Worm (Caenorhabditis elegans) whole organism, late embryonic: Measurements from ENCODE around the gene tbck-1.

Experiments
- C08G9.2 ChIP-seq: sonication (generic microtip); optimal IDR thresholded peaks from 2 replicates; lab custom pipeline; 2016; ENCODE audit warnings: mild to moderate bottlenecking, missing genetic modification characterization, moderate library complexity, missing compliant biosample characterization
- F13H6.1 ChIP-seq: sonication (generic microtip); optimal IDR thresholded peaks from 2 replicates; lab custom pipeline; 2016; ENCODE audit warnings: missing genetic modification characterization, missing compliant biosample characterization
- K02D7.2 ChIP-seq: sonication (generic microtip); optimal IDR thresholded peaks from 2 replicates; lab custom pipeline; 2017; ENCODE audit warnings: mild to moderate bottlenecking, missing genetic modification characterization, missing compliant biosample characterization
- T23F11.4 ChIP-seq: fragments of 200-800 bp; sonication (Bioruptor generic); optimal IDR thresholded peaks from 2 replicates; lab custom pipeline; 2018; ENCODE audit warnings: mild to moderate bottlenecking, missing genetic modification characterization, missing compliant biosample characterization
- Y22D7AL.16 ChIP-seq: sonication (generic microtip); optimal IDR thresholded peaks from 2 replicates; lab custom pipeline; 2016; ENCODE audit warnings: missing genetic modification characterization, missing compliant biosample characterization
- ceh-14 ChIP-seq: sonication (generic microtip); optimal IDR thresholded peaks from 2 replicates; lab custom pipeline; 2016; ENCODE audit warnings: missing genotype, missing genetic modification characterization, missing compliant biosample characterization
- ceh-24 ChIP-seq: sonication (generic microtip); optimal IDR thresholded peaks from 2 replicates; lab custom pipeline; 2016; ENCODE audit warnings: mild to moderate bottlenecking, missing genetic modification characterization, missing compliant biosample characterization
- ceh-31 ChIP-seq: sonication (generic microtip); optimal IDR thresholded peaks from 2 replicates; lab custom pipeline; 2016; ENCODE audit warnings: missing genetic modification characterization, missing compliant biosample characterization
- ceh-34 ChIP-seq: sonication (generic microtip); optimal IDR thresholded peaks from 2 replicates; lab custom pipeline; 2016; ENCODE audit warnings: mild to moderate bottlenecking, missing genetic modification characterization, missing compliant biosample characterization
- ceh-45 ChIP-seq: fragments of 200-800 bp; sonication (Bioruptor generic); IDR thresholded peaks from 2 replicates; pipeline ENCODE4 v1.3.6; 2022; ENCODE audit warnings: missing genetic modification reagents, missing genetic modification characterization, missing compliant biosample characterization
- ceh-6 ChIP-seq: fragments of 200-800 bp; sonication (Bioruptor generic); optimal IDR thresholded peaks from 2 replicates; lab custom pipeline; 2018; ENCODE audit warnings: mild to moderate bottlenecking, missing genetic modification characterization, missing compliant biosample characterization
- ceh-9 ChIP-seq: sonication (generic microtip); optimal IDR thresholded peaks from 2 replicates; lab custom pipeline; 2016; ENCODE audit warnings: mild to moderate bottlenecking, missing genetic modification characterization, inconsistent platforms, missing compliant biosample characterization
- che-1 ChIP-seq: sonication (generic microtip); optimal IDR thresholded peaks from 2 replicates; lab custom pipeline; 2016; ENCODE audit warnings: mild to moderate bottlenecking, missing genetic modification characterization, missing compliant biosample characterization
- elt-2 ChIP-seq: sonication (generic microtip); optimal IDR thresholded peaks from 2 replicates; lab custom pipeline; 2016; ENCODE audit warnings: missing genetic modification reagents, missing genetic modification characterization, missing compliant biosample characterization
- elt-4 ChIP-seq: sonication (generic microtip); optimal IDR thresholded peaks from 2 replicates; lab custom pipeline; 2016; ENCODE audit warnings: missing genetic modification characterization, missing compliant biosample characterization
- fax-1 ChIP-seq: sonication (generic microtip); optimal IDR thresholded peaks from 2 replicates; lab custom pipeline; 2016; ENCODE audit warnings: missing genotype, missing genetic modification characterization, missing compliant biosample characterization
- fkh-6 ChIP-seq: sonication (generic microtip); optimal IDR thresholded peaks from 2 replicates; lab custom pipeline; 2016; ENCODE audit warnings: missing genetic modification characterization, missing compliant biosample characterization
- hlh-15 ChIP-seq: sonication (generic microtip); optimal IDR thresholded peaks from 2 replicates; lab custom pipeline; 2016; ENCODE audit warnings: missing genetic modification characterization, missing compliant biosample characterization
- hlh-30 ChIP-seq: sonication (generic microtip); optimal IDR thresholded peaks from 2 replicates; lab custom pipeline; 2017; ENCODE audit warnings: antibody characterized with exemption, missing genetic modification characterization, missing compliant biosample characterization; ENCODE audit not compliant: insufficient read depth
- hlh-6 ChIP-seq: sonication (generic microtip); optimal IDR thresholded peaks from 2 replicates; lab custom pipeline; 2016; ENCODE audit warnings: missing genotype, missing genetic modification characterization, missing compliant biosample characterization
- hlh-8 ChIP-seq: sonication (generic microtip); optimal IDR thresholded peaks from 2 replicates; lab custom pipeline; 2016; ENCODE audit warnings: missing genotype, missing genetic modification characterization, missing compliant biosample characterization
- lim-6 ChIP-seq: sonication (generic microtip); optimal IDR thresholded peaks from 2 replicates; lab custom pipeline; 2016; ENCODE audit warnings: missing genetic modification characterization, missing compliant biosample characterization
- nfya-1 ChIP-seq: sonication (generic microtip); optimal IDR thresholded peaks from 2 replicates; lab custom pipeline; 2017; ENCODE audit warnings: missing genetic modification characterization, mild to moderate bottlenecking, missing compliant biosample characterization, antibody characterized with exemption, moderate library complexity
- nhr-11 ChIP-seq: fragments of 150-350 bp; optimal IDR thresholded peaks from 2 replicates; lab custom pipeline; 2014; ENCODE audit warnings: missing biosample characterization, missing genetic modification characterization
- nhr-232 ChIP-seq: sonication (generic microtip); optimal IDR thresholded peaks from 2 replicates; lab custom pipeline; 2016; ENCODE audit warnings: missing genetic modification characterization, missing compliant biosample characterization
- pat-9 ChIP-seq: fragments of 200-800 bp; sonication (Bioruptor generic); optimal IDR thresholded peaks from 2 replicates; lab custom pipeline; 2018; ENCODE audit warnings: mild to moderate bottlenecking, missing genetic modification characterization, moderate library complexity, missing compliant biosample characterization
- pax-1 ChIP-seq: fragments of 150-350 bp; optimal IDR thresholded peaks from 2 replicates; lab custom pipeline; 2014; ENCODE audit warnings: missing biosample characterization, missing genetic modification characterization
- pha-2 ChIP-seq: sonication (generic microtip); optimal IDR thresholded peaks from 2 replicates; lab custom pipeline; 2017; ENCODE audit warnings: mild to moderate bottlenecking, missing genetic modification characterization, missing compliant biosample characterization
- pros-1 ChIP-seq: fragments of 150-350 bp; optimal IDR thresholded peaks from 2 replicates; lab custom pipeline; 2014; ENCODE audit warnings: missing biosample characterization, missing genetic modification reagents, missing genetic modification characterization
- ref-2 ChIP-seq: sonication (generic microtip); optimal IDR thresholded peaks from 2 replicates; lab custom pipeline; 2016; ENCODE audit warnings: missing genetic modification characterization, missing compliant biosample characterization
- sdc-2 ChIP-seq: sonication (generic microtip); optimal IDR thresholded peaks from 2 replicates; lab custom pipeline; 2016; ENCODE audit warnings: missing genotype, missing genetic modification characterization, missing compliant biosample characterization
- sox-2 ChIP-seq: fragments of 200-800 bp; sonication (Bioruptor generic); IDR thresholded peaks from 2 replicates; pipeline ENCODE4 v1.3.6; 2022; ENCODE audit warnings: missing genetic modification reagents, missing genetic modification characterization, missing compliant biosample characterization
- sox-4 ChIP-seq: sonication (generic microtip); optimal IDR thresholded peaks from 2 replicates; lab custom pipeline; 2017; ENCODE audit warnings: mild to moderate bottlenecking, missing genetic modification characterization, inconsistent platforms, missing compliant biosample characterization
- syd-9 ChIP-seq: sonication (generic microtip); optimal IDR thresholded peaks from 2 replicates; lab custom pipeline; 2016; ENCODE audit warnings: mild to moderate bottlenecking, missing genetic modification characterization, moderate library complexity, missing compliant biosample characterization
- unc-3 ChIP-seq, 2 experiments: fragments of 200-800 bp in 1 of 2; sonication (Bioruptor generic) in 1 of 2; sonication (generic microtip) in 1 of 2; conservative IDR thresholded peaks in 1 of 2; optimal IDR thresholded peaks in 1 of 2; 2 replicates each; pipeline versions ENCODE4 v1.3.6 to Lab custom; 2016 to 2022; ENCODE audit warnings: missing compliant biosample characterization in 2 of 2, missing genetic modification characterization in 2 of 2, missing genetic modification reagents in 1 of 2
- unc-55 ChIP-seq: sonication (generic microtip); optimal IDR thresholded peaks from 2 replicates; lab custom pipeline; 2017; ENCODE audit warnings: missing biosample characterization, missing genetic modification reagents, missing genetic modification characterization
- unc-86 ChIP-seq: sonication (generic microtip); optimal IDR thresholded peaks from 2 replicates; lab custom pipeline; 2016; ENCODE audit warnings: missing genetic modification characterization, missing compliant biosample characterization
- ztf-16 ChIP-seq: sonication (generic microtip); optimal IDR thresholded peaks from 2 replicates; lab custom pipeline; 2017; ENCODE audit warnings: missing genetic modification characterization, missing compliant biosample characterization

The tbck-1 gene

DNA sequence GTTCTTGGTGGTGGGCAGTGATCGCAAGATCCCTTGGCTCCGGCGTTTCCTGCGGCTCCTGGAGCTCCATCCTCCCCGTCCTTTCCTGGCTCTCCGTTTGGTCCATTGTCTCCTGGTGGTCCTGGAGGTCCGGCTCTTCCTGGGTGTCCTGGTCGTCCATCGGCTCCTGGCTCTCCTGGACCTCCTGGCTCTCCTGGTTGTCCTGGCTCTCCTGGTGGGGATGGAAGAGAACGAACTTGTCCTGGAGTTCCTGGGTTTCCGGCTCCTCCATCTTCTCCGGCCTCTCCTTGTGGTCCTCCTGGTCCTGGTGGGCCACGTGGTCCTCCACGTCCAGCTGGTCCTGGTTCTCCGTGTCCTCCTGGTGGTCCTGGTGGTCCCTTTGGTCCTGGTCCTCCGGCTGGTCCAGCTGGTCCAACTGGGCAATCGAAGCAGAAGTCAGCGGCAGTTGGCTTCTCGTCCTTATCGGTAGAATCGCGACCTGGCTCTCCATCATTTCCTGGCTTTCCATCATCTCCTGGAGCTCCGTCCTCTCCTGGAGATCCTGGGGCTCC lies 41.5 kb downstream of the tbck-1 start:
- TF ChIP-seq nfya-1 (tag; lab: Kevin White, UChicago), result no peak
- TF ChIP-seq ceh-31 (tag; lab: Kevin White, UChicago), result peak; percentile 18
- no peak for TF ChIP-seq ceh-45 (GFP tag; lab: Robert Waterston, UW)
- TF ChIP-seq pat-9 (tag; lab: Kevin White, UChicago), result no peak
- no peak for TF ChIP-seq F13H6.1 (tag; lab: Kevin White, UChicago)
- no peak for TF ChIP-seq unc-55
- TF ChIP-seq sox-4 (tag; lab: Kevin White, UChicago), result no peak
- TF ChIP-seq elt-2, result no peak
- no peak for TF ChIP-seq syd-9
- no peak for TF ChIP-seq hlh-15 (tag; lab: Kevin White, UChicago)
- no peak for TF ChIP-seq T23F11.4 (GFP tag; lab: Kevin White, UChicago)
- no peak for TF ChIP-seq unc-3 (GFP tag; conservative IDR thresholded peaks at IDR 0.05; lab: Robert Waterston, UW)
- no peak for TF ChIP-seq unc-3 (tag; optimal IDR thresholded peaks at IDR 0.05; lab: Kevin White, UChicago)
- no peak for TF ChIP-seq ceh-24 (tag; lab: Kevin White, UChicago)
- TF ChIP-seq hlh-6, result peak; percentile 9
- no peak for TF ChIP-seq pax-1 (tag; lab: Kevin White, UChicago)
- TF ChIP-seq elt-4, result peak; percentile 86
- TF ChIP-seq fax-1 (tag; lab: Kevin White, UChicago), result no peak
- no peak for TF ChIP-seq ceh-6 (GFP tag; lab: Kevin White, UChicago)
- TF ChIP-seq ztf-16 (tag; lab: Kevin White, UChicago), result no peak
- no peak for TF ChIP-seq K02D7.2

DNA sequence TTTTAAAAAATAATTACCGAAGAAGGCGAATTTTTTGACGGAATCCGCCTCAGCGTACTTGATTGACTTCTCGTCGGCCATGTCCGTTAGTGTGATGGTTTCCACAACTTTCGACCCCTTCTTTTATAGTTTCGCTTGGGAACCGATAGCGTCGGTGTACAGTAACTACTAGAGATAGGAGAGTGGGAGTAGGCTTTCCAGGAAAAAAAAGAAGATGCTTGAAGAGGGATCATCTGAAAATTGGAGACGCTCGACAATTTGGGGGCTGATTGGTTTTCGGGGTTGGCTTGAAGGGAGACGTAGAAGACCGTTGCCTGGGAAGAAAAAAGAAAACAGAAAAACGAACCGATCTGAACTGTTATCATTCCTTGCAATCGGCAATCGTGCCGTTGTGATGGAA lies 42.3 kb downstream of the tbck-1 start, which contains the start of gene col-20:
col-20 (minus strand) TSS at position 101 of the 400 bp plus-strand sequence.
- TF ChIP-seq pha-2 (tag; lab: Kevin White, UChicago), result no peak
- no peak for TF ChIP-seq pros-1 (tag; lab: Kevin White, UChicago)
- TF ChIP-seq Y22D7AL.16 (tag; lab: Kevin White, UChicago), result no peak
- TF ChIP-seq pax-1 (tag; lab: Kevin White, UChicago), result no peak
- no peak for TF ChIP-seq syd-9
- no peak for TF ChIP-seq ceh-14
- no peak for TF ChIP-seq ceh-9 (tag; lab: Kevin White, UChicago)
- no peak for TF ChIP-seq fkh-6 (tag; lab: Kevin White, UChicago)
- TF ChIP-seq unc-86 (tag; lab: Kevin White, UChicago), result no peak
- no peak for TF ChIP-seq sdc-2 (tag; lab: Kevin White, UChicago)
- TF ChIP-seq ztf-16 (tag; lab: Kevin White, UChicago), result no peak
- no peak for TF ChIP-seq hlh-8
- TF ChIP-seq K02D7.2, result no peak
- no peak for TF ChIP-seq sox-2 (GFP tag; lab: Robert Waterston, UW)
- no peak for TF ChIP-seq lim-6
- TF ChIP-seq ceh-31 (tag; lab: Kevin White, UChicago), result no peak
- no peak for TF ChIP-seq hlh-30 (tag; lab: Kevin White, UChicago)
- TF ChIP-seq nhr-11 (tag; lab: Kevin White, UChicago), result no peak
- no peak for TF ChIP-seq C08G9.2

- TF ChIP-seq ref-2 (tag; lab: Kevin White, UChicago) (no peak), nhr-232 (tag; lab: Kevin White, UChicago) (no peak), sox-4 (tag; lab: Kevin White, UChicago) (no peak), ceh-34 (no peak), che-1 (tag; lab: Kevin White, UChicago) (no peak)
- TF ChIP-seq, all 69 proteins: peak for 0
Measured at ce11 chrII:4871834-4872233, 43.5 kb downstream of the tbck-1 start.
